Fruit fly (Drosophila melanogaster) ovary, adult (tissue): ENCODE data around the gene tal-2A.

Experiments
- CG17801 ChIP-seq: fragments of 200-800 bp; optimal IDR thresholded peaks from 2 replicates; lab custom pipeline; 2019; ENCODE audit warnings: missing biosample characterization, mild to moderate bottlenecking, missing genetic modification characterization, moderate library complexity; ENCODE audit not compliant: partially characterized antibody

The tal-2A gene

DNA sequence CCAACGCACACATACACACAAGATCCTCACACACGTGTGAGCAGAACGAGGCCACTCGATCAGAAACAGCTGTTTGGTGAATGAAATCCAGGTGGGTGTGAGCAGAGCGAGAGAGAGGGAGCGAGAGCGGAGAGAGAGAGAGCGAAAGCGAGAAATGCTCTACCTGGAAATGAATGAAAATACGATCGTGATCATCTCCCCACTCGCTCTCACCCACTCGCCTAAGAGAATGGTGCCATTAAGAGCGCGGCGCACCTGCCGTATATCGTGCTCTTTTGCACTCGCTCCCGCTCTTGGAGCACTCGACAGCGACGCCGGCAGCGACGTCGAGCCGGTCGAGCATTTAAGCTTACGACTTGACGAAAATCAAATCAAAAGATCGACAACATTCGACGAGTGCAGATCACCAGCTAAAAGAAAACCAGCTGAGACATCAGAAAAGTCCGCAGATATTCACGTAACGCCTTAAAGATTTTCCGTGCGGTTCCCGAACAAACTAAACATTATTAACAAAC lies at the start of gene tal-2A, which contains the start of the genes tal-1A, tal-3A and tal-AA:
tal-2A (plus strand) TSS at position 374 of the 515 bp plus-strand sequence.
tal-1A (plus strand) TSS at position 374 of the 515 bp plus-strand sequence.
tal-3A (plus strand) TSS at position 374 of the 515 bp plus-strand sequence.
tal-AA (plus strand) TSS at position 374 of the 515 bp plus-strand sequence.
- TF ChIP-seq CG17801 (GFP tag; lab: Kevin White, UChicago) = peak; percentile 52

DNA sequence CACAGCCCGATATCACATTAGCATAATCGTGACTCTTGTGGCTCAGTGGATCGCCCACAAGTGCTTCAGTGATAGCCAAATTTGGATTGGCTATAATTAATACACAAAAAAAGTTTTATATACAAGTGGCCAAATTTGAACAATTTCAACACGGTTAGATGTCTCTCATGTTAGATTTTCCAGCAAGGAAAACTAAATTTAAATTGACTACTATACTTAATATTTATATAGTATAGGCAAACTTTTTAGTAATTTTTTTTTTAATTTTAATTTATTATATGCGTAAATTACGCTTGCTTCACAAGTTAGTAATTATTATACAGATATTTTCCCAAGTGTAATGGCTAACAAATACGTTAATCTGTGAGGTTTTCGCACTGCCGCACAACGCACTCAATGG lies 47.9 kb upstream of the tal-2A start:
- TF ChIP-seq CG17801 (GFP tag; lab: Kevin White, UChicago) = no peak

DNA sequence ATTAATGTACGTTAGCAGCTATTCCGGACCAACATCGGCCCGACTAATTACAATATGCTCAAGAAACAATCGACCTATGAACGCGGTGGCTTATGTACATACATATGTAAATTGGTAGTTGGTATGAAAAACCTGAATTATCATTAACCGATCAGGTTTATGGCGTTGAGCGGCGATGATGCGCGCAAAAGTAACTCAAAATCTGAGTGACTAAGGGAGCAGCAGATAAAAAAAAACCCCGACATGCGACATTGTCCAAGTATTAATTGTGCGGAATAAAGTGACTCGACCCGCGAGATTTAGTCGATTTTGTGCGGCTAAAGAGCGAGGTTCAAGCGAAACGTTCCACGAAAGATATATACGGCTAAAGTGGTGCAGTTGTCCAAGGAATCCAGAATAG lies 47.5 kb upstream of the tal-2A start, which contains the start of gene CG9312:
CG9312 (plus strand) TSS at position 301 of the 400 bp plus-strand sequence.
- no peak for TF ChIP-seq CG17801 (GFP tag; lab: Kevin White, UChicago)

DNA sequence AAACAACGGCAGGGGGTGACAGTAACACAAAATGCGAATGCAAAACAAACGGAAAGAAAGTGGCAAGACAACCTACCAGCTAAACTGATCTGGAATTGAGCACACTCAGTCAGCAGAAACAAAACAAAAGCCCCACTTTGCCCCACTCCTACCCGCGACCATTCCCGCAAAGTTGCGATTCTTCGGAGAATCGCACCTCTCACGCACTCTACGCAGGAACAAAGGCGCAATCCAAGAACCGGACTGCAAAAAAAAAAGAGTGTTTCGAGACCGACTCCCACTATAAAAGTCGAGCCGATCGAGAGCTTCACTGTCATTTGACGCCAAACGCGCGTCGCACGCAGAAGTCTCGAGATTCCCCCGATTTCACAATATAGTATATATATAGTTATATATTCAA lies 45.7 kb upstream of the tal-2A start, which contains the start of gene Cht5:
Cht5 (plus strand) TSS at position 311 of the 400 bp plus-strand sequence.
- TF ChIP-seq CG17801 (GFP tag; lab: Kevin White, UChicago) = no peak

DNA sequence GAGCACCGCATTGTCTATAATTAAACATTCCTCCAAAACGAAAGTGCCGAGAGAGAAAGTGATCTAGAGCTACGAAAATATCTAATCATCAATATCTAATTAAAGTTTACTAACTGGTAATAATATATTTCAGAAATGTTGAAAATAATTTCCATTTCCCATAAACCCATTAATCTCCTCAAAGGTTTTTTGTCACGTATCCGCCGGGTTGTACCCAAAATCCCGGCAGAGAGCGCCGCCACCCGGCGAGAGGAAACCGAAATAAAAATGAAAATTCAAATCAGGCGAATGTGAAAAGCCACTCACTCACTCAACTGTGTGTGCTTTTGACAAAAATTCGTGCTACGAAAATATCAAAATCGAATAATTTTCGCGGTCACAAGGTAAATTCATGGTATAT lies 41.7 kb upstream of the tal-2A start, which contains the start of gene CG9297:
CG9297 (plus strand) TSS at position 301 of the 400 bp plus-strand sequence.
- no peak for TF ChIP-seq CG17801 (GFP tag; lab: Kevin White, UChicago)

DNA sequence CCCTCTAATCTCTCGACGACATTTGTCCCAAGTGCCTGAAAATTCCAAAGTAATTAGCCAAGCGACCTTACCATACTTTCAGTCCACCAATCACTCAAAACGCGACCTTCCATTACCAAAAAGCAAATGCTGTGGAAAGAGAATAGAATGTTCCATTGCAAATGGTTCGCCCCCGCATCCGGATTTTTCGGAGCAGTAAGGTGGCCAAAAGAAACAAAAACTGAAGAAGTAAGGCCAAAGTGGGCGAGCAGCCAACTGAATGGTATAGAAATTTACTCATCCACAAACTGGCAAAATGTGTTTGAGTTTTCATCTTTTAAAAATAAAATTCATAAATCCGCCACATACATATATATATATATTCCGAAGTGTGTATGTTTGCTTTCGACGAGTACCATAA lies 39.6 kb upstream of the tal-2A start:
- TF ChIP-seq CG17801 (GFP tag; lab: Kevin White, UChicago) = no peak

DNA sequence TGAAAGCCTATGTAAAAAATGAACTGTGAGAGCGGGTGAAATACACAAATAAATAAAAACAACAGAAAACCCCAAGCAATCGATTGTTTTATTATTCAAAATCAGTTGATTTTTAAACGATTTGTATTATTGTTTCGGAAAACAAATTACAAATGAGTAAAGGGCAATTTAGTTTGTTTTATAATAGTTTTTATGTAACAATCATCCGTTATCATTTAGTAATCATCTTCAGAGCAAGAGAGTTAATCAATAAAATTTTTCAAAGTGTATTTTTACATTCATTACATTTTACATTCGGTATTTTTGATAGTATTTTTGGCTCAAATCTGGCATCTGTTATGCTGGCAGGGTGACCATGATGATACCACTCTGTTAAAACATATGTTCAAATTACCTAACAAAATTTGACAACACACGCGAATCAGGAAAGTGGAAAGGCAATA lies 33.6 kb upstream of the tal-2A start, which contains the start of the genes CG42375 and CG9288:
CG42375 (plus strand) TSS at position 384 of the 443 bp plus-strand sequence.
CG9288 (plus strand) TSS at position 384 of the 443 bp plus-strand sequence.
- no peak for TF ChIP-seq CG17801 (GFP tag; lab: Kevin White, UChicago)

DNA sequence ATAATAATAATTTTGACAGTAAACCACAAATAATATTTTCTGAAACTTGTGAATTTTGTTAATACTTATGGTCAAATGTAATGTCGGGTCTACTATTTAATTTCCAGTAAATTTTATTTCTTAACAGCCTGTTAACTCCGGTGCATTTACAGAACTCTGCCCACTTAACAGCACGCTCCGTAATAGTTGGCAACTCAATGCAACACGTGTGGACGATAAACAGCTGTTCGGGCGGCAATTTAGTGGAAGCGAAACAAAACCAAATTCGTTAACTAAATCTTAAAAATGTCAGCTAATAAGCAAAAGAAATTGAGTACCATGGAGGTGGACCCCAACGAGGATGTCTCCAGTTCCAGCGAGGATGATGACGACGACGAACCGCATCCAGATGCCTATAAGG lies 32.1 kb upstream of the tal-2A start, which contains the start of gene CG9286:
CG9286 (plus strand) TSS at position 196 of the 400 bp plus-strand sequence.
- TF ChIP-seq CG17801 (GFP tag; lab: Kevin White, UChicago) = no peak

DNA sequence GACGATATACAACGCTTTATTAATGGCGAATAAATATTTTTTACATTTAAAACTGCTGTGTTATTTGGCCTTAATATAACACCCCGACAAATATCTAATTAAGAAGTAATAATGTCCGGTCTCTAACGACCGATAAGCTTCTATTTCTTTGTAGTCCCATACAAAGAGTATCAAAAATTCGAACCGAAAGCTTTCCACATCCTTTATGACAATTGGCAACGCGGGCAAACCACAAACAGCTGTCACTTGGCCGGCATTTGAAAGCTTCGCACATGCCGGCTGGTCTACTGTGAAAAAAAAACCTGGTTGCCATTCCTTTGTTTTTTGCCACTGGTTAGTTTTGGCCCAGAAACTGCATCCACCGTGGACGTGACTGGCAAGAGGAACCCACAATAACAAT lies 30.9 kb upstream of the tal-2A start, which contains the start of gene Dip-B:
Dip-B (plus strand) TSS at position 254 of the 400 bp plus-strand sequence.
- TF ChIP-seq CG17801 (GFP tag; lab: Kevin White, UChicago) = no peak

DNA sequence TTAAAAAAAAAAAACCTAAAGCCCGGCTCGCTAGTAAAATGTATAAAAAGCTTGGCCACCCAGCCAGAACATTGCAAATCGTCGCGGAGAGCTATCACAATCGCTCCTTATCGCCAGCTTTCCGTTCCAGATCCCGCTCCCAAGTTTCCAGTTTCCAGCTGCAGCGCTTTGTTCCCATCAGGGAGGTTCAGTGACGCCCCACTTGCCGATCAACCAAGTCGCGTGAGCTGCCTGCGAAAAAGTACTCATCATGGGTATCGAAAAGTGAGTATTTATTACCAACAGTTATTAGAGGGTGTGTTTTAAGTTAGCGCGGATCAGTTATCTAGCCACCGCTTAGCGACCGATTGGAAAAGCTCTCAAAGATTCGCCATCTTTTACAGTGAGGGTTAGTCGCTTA lies 30.3 kb upstream of the tal-2A start:
- TF ChIP-seq CG17801 (GFP tag; lab: Kevin White, UChicago) = no peak

DNA sequence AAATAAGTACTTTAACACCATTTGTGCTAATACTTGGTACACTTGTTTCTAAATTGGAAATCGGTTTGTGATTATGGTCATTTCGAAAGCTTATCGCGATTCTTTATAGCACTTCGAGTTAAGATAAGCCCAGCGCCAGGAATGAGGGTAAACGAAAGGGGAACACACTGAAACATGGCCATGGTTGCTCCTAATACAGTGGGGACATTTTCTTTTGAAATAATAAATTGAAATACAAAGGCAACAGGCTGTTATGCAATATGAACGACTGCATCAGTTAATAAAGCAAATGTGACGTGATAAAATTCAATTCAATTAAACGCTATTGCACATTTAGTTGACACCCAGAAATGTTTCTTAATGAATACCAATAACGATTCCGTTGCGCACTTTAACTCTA lies 29.5 kb upstream of the tal-2A start:
- TF ChIP-seq CG17801 (GFP tag; lab: Kevin White, UChicago) = no peak

DNA sequence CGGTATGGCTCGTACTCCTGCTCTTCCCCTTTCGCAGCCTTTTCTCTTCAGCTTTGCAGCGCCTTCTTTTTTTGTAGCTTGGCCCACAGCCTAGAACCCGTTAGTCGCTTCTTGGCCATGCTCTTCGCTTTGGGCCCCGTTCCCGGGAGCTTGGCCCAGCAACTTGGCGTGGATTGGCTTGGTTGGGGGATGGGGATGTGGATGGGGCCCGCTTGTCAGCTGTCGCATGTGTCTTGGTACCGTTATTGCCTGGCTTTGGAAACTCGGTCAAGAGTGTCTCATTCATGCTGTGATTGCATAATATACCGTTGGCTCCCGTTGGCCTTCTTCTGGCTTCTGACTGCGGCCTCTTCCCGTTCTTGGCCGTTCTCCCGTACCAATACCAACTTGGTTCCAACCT lies 27.0 kb upstream of the tal-2A start:
- no peak for TF ChIP-seq CG17801 (GFP tag; lab: Kevin White, UChicago)

DNA sequence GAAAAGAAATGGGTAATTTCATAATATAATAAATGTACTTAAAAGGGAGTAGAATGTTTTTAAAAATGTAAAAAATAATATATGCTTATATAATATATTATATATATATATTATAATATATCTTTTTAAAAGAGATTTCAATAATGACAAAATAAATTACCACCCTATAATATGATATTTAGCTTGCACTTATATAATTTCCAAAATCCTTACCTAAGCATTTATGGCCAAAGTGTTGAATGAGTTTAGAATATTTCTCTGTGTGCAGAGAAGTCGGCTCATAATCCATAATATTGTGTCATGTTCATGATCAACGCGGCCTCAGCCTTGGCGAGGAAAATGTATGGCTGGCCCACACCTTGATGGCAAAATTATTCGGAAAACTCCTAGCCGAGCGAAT lies 24.7 kb upstream of the tal-2A start:
- TF ChIP-seq CG17801 (GFP tag; lab: Kevin White, UChicago) = no peak

DNA sequence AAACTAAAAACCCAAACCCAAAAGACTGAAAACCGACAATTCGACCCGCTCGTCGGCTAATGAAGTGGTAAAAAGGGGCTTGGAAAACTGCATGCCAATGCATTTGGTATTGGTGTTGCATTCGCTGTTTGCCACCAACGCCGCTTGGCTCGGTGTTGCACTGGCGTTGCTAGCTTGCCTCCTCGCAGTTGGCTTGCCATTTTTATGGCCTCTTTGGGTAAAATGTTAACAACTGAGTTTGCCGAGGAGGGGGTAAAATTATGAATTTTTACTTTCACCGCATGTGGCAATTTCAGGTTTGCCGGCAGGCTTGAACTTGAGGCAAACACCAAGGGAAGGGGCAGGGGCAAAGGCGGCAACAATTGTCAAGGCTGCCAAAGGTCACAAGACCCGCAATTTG lies 24.2 kb upstream of the tal-2A start:
- TF ChIP-seq CG17801 (GFP tag; lab: Kevin White, UChicago) = no peak

DNA sequence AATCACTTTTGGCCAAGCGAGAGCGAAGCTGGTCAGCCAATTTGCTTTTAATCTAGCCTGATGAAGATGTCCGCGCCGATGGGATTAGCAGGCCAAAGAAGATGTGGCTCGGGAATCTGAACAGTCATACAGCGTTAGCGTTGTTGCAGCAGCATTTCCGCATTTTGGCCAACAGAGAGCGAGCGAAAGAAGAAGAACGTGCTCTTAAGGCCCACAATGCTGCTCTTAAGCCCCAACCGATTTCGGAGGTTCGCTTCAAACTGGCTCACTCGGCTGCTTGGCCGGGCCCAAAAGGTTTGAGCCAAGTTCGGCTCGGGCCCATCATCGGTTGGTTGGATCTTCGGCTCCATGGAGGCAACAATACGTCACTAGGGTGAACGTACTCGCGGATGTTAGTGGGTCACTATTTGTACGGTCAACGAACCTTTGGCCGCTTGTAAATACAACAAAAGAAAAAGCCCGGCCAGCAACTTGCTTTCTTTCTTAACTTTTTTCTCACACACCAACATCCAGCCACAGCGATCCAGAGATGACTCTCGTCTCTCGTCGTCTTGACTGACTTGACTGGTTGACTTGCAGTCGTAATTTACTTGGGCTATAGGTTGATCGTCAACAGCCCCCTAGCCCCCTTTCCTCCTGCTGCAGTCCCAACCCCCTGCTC lies 23.2 kb upstream of the tal-2A start:
- TF ChIP-seq CG17801 (GFP tag; lab: Kevin White, UChicago) = no peak
